Fruit fly (Drosophila melanogaster) whole organism, pupa: ENCODE measurements around the gene f-cup.

Experiments
- CG32121 ChIP-seq: fragments of 200-800 bp; sonication (Bioruptor generic); IDR thresholded peaks from 2 replicates; pipeline ENCODE4 v1.3.6; 2022; ENCODE audit warnings: missing biosample characterization, missing genetic modification characterization
- CG34367 ChIP-seq: fragments of 200-800 bp; sonication (Bioruptor generic); optimal IDR thresholded peaks from 2 replicates; lab custom pipeline; 2018; ENCODE audit warnings: missing biosample characterization, mild to moderate bottlenecking, missing genetic modification characterization
- CG8159 ChIP-seq: fragments of 200-800 bp; sonication (Bioruptor generic); optimal IDR thresholded peaks from 3 replicates; lab custom pipeline; 2018; ENCODE audit warnings: missing biosample characterization, mild to moderate bottlenecking, missing genetic modification characterization, moderate library complexity
- Pif1B ChIP-seq: fragments of 200-800 bp; sonication (Bioruptor generic); optimal IDR thresholded peaks from 3 replicates; lab custom pipeline; 2016; ENCODE audit warnings: missing biosample characterization, missing genetic modification characterization
- rn ChIP-seq: fragments of 200-800 bp; sonication (Bioruptor generic); IDR thresholded peaks from 2 replicates; pipeline ENCODE4 v1.3.6; 2022; ENCODE audit warnings: missing biosample characterization, missing genetic modification characterization

DNA sequence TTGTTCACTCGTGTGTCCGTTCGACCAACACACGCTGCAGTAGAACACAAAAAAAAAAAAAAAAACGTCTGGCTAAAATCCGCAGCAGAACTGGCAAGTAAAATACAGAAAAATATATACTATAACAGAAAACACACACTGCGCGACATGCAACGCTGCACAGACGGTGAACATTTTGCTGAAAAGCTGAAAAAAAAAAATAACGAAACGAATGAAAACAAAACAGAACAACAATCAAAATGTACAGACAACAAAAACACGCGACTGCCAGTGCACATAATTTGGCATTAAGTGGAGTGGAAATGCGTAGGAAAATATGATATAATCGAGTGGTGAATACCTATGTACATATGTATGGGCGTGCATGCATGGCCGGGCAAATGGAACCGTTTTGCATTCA lies 29.4 kb upstream of the f-cup start:
- TF ChIP-seq Pif1B (GFP tag; lab: Kevin White, UChicago) (no peak), CG8159 (tag; lab: Kevin White, UChicago) (no peak), CG32121 (GFP tag; lab: Robert Waterston, UW) (no peak; the same call in 1 of the 2 replicates), rn (GFP tag; lab: Robert Waterston, UW) (no peak), CG34367 (tag; lab: Kevin White, UChicago) (no peak)
